Fruit fly (Drosophila melanogaster): ENCODE results near the gene Gr10b.

Gr10b gene

DNA sequence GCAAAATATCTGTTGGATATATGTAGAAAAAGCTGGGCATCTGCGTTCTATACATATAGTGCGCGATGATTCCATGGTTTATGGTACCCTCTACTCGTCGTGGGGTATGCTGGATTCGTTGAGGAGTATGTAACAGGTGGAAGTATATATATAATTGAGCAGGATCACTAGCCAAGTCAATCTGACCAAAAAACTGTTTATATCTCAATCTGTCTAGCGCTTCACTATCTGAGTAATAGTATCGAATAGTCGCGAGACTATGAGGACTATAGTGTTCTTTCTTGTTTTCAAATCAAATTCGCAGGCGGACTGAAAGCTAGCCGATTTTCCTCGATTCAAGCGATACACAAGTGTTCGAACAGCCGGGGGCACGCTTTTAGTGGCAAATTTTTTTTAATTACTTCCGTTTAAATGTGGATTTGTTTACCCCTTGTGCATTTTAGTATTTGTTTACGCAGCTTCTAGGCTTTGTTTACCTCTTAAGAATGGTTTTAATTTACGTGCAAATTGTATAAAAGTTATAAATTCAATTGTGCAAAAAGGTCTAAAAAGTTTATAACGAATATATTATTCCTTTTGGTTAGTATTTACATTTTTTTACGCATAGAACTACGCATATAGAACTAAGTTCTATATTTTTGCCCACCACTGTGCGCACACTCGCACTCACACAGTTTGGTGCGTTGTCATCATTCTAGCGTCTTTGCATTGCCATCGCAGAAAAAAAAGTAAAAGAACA, 22.2 kb downstream of the Gr10b start (continued):
- peak; percentile 76 for TF ChIP-seq CG9727 (GFP tag; optimal IDR thresholded peaks at IDR 0.05)
- TF ChIP-seq CG16863 (GFP tag; optimal IDR thresholded peaks at IDR 0.05), result peak; percentile 72
- TF ChIP-seq CG11560 (tag; IDR thresholded peaks at IDR 0.05), result peak; percentile 78
- TF ChIP-seq Gug (GFP tag; IDR thresholded peaks at IDR 0.05), result peak; percentile 79
- TF ChIP-seq eyg (GFP tag; optimal IDR thresholded peaks at IDR 0.05), result peak; percentile 61
- TF ChIP-seq usp (GFP tag; optimal IDR thresholded peaks at IDR 0.05), result no peak
- TF ChIP-seq Ada2b (GFP tag; IDR thresholded peaks at IDR 0.05), result peak; percentile 91
- TF ChIP-seq CG2129 (GFP tag; IDR thresholded peaks at IDR 0.05; ENCODE audit: partially characterized antibody), result no peak
- peak; percentile 64; the same call in 1 of the 2 replicates for TF ChIP-seq CG4404 (GFP tag; IDR thresholded peaks at IDR 0.05)
- TF ChIP-seq D (optimal IDR thresholded peaks at IDR 0.05), result no peak
- peak; percentile 58 for TF ChIP-seq D (GFP tag; optimal IDR thresholded peaks at IDR 0.05)
- TF ChIP-seq knrl (GFP tag; IDR thresholded peaks at IDR 0.05; ENCODE audit: partially characterized antibody), result no peak
- peak; percentile 65 for TF ChIP-seq Nf-YC (tag; optimal IDR thresholded peaks at IDR 0.05)
- TF ChIP-seq Lhr (GFP tag; optimal IDR thresholded peaks at IDR 0.05), result peak; percentile 41
- 0 out of 3 replicates have a peak, but pooled peaks have one; percentile 26 for TF ChIP-seq mld (GFP tag; IDR thresholded peaks at IDR 0.05; ENCODE audit: partially characterized antibody)
- TF ChIP-seq CG11696 (GFP tag; IDR thresholded peaks at IDR 0.05), result peak; percentile 79
- no peak for TF ChIP-seq CG13287 (GFP tag; IDR thresholded peaks at IDR 0.05; ENCODE audit: partially characterized antibody)
- TF ChIP-seq CG6654 (GFP tag; optimal IDR thresholded peaks at IDR 0.05), result no peak
- TF ChIP-seq CG7357 (GFP tag; IDR thresholded peaks at IDR 0.05), result peak; percentile 65
- peak; percentile 81 for TF ChIP-seq Taf1 (GFP tag; IDR thresholded peaks at IDR 0.05)
- peak; percentile 37 for TF ChIP-seq gcm (GFP tag; optimal IDR thresholded peaks at IDR 0.05)
- peak; percentile 1 for TF ChIP-seq CG13123 (GFP tag; optimal IDR thresholded peaks at IDR 0.05)
- peak; percentile 46 for TF ChIP-seq Vsx1 (GFP tag; optimal IDR thresholded peaks at IDR 0.05)
- TF ChIP-seq CG10366 (GFP tag; IDR thresholded peaks at IDR 0.05), result peak; percentile 84
- TF ChIP-seq wor (GFP tag; IDR thresholded peaks at IDR 0.05), result no peak
- peak; percentile 72 to 76 for TF ChIP-seq Hr51 (GFP tag; optimal IDR thresholded peaks at IDR 0.05)
- no peak for TF ChIP-seq CG8478 (optimal IDR thresholded peaks at IDR 0.05)
- TF ChIP-seq ara (GFP tag; IDR thresholded peaks at IDR 0.05), result peak; percentile 65
- TF ChIP-seq Dfd (GFP tag; optimal IDR thresholded peaks at IDR 0.05), result no peak
- TF ChIP-seq sens (GFP tag), result peak; percentile 95
- TF ChIP-seq so (GFP tag; IDR thresholded peaks at IDR 0.05), result peak; percentile 83
- TF ChIP-seq Atf3 (GFP tag; optimal IDR thresholded peaks at IDR 0.05), result peak; percentile 57
- TF ChIP-seq gro (GFP tag; optimal IDR thresholded peaks at IDR 0.05), result peak; percentile 76
- TF ChIP-seq h (optimal IDR thresholded peaks at IDR 0.05), result no peak
- peak; percentile 86 for TF ChIP-seq rib (GFP tag; IDR thresholded peaks at IDR 0.05)
- peak; percentile 90 for TF ChIP-seq sob (GFP tag; IDR thresholded peaks at IDR 0.05)
- TF ChIP-seq dpn (GFP tag; optimal IDR thresholded peaks at IDR 0.05), result peak; percentile 79 to 87
- TF ChIP-seq vnd (GFP tag; IDR thresholded peaks at IDR 0.05; ENCODE audit: partially characterized antibody), result no peak
- TF ChIP-seq inv (GFP tag; IDR thresholded peaks at IDR 0.05; ENCODE audit: partially characterized antibody), result no peak
- peak; percentile 56 for TF ChIP-seq kah (GFP tag; optimal IDR thresholded peaks at IDR 0.05)
- peak; percentile 78 for TF ChIP-seq CG13424 (tag; optimal IDR thresholded peaks at IDR 0.05)
- TF ChIP-seq Mad (GFP tag; optimal IDR thresholded peaks at IDR 0.05), result peak; percentile 45
- TF ChIP-seq org-1 (GFP tag; optimal IDR thresholded peaks at IDR 0.05), result peak; percentile 71
- no peak for TF ChIP-seq Sry-β (GFP tag; optimal IDR thresholded peaks at IDR 0.05)
- no peak for TF ChIP-seq lov (optimal IDR thresholded peaks at IDR 0.05)
- 0 out of 3 replicates have a peak, but pooled peaks have one; percentile 63 for TF ChIP-seq lov (GFP tag; IDR thresholded peaks at IDR 0.05)
- no peak for TF ChIP-seq Doc3 (GFP tag; IDR thresholded peaks at IDR 0.05; ENCODE audit: partially characterized antibody)
- TF ChIP-seq Stat92E (GFP tag; optimal IDR thresholded peaks at IDR 0.05), result no peak
- peak; percentile 81 for TF ChIP-seq CG10959 (GFP tag; IDR thresholded peaks at IDR 0.05)
- peak; percentile 90 for TF ChIP-seq dysf (GFP tag; IDR thresholded peaks at IDR 0.05)
- peak; percentile 82 for TF ChIP-seq CG6175 (GFP tag; IDR thresholded peaks at IDR 0.05)
